Worm (Caenorhabditis elegans) whole organism, late embryonic: ENCODE data around the gene him-17.

Experiments used
- elt-2 ChIP-seq: sonication (generic microtip); optimal IDR thresholded peaks from 2 replicates; lab custom pipeline; 2016; ENCODE audit warnings: missing genetic modification reagents, missing genetic modification characterization, missing compliant biosample characterization
- hlh-15 ChIP-seq: sonication (generic microtip); optimal IDR thresholded peaks from 2 replicates; lab custom pipeline; 2016; ENCODE audit warnings: missing genetic modification characterization, missing compliant biosample characterization

DNA sequence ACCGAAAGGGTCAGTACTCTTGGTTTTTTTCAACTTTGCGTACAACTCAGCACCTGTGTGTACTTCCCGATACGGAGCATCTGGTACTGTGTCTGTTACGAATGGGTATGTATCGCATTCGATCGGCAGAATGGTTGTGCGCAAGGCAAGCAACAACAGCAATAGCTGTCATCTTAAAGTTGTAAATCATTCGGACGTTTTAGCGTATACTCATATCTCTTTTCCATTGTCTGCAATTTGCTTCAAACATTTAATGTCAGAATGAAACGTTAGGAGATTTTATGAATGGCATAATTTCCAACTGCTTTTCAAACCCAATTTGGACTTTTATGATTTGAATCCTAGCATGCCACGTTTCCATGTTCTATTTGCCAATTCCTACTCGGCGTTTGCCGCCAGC is 19.4 kb upstream of the him-17 start:
- TF ChIP-seq hlh-15 (no peak), elt-2 (tag; lab: Kevin White, UChicago) (no peak)
